Worm (Caenorhabditis elegans) whole organism, L1 larva: ENCODE data around the gene srh-235.

Experiments used
- ama-1 ChIP-seq: fragments of 150-350 bp; optimal IDR thresholded peaks from 2 replicates; lab custom pipeline; 2014
- ceh-88 ChIP-seq: fragments of 200-800 bp; sonication (Bioruptor generic); IDR thresholded peaks from 2 replicates; pipeline ENCODE4 v1.3.6; 2022; ENCODE audit warnings: missing genetic modification characterization, missing compliant biosample characterization
- dpl-1 ChIP-seq, 3 experiments: fragments of 150-350 bp in 2 of 3; sonication (generic microtip) in 1 of 3; optimal IDR thresholded peaks; 2 replicates each; lab custom pipeline; 2014 to 2017; ENCODE audit warnings: missing biosample characterization in 3 of 3, missing genetic modification characterization in 3 of 3, missing genetic modification reagents in 3 of 3
- ets-5 ChIP-seq: fragments of 200-800 bp; sonication (Bioruptor generic); IDR thresholded peaks from 2 replicates; pipeline ENCODE4 v1.3.6; 2022; ENCODE audit warnings: missing genetic modification characterization, missing compliant biosample characterization
- fkh-10 ChIP-seq: sonication (generic microtip); optimal IDR thresholded peaks from 2 replicates; lab custom pipeline; 2017; ENCODE audit warnings: missing biosample characterization, missing genetic modification reagents, missing genetic modification characterization
- grh-1 ChIP-seq: fragments of 200-800 bp; sonication (Bioruptor generic); IDR thresholded peaks from 2 replicates; pipeline ENCODE4 v1.3.6; 2022; ENCODE audit warnings: missing genetic modification reagents, missing genetic modification characterization, missing compliant biosample characterization
- lsy-2 ChIP-seq, 2 experiments: fragments of 150-350 bp; optimal IDR thresholded peaks; 2 replicates each; lab custom pipeline; 2014; ENCODE audit warnings: missing biosample characterization in 2 of 2, missing genetic modification characterization in 2 of 2
- mep-1 ChIP-seq: fragments of 150-350 bp; optimal IDR thresholded peaks from 2 replicates; lab custom pipeline; 2014; ENCODE audit warnings: missing biosample characterization, missing genetic modification characterization
- skn-1 ChIP-seq: fragments of 150-350 bp; optimal IDR thresholded peaks from 2 replicates; lab custom pipeline; 2014; ENCODE audit warnings: missing biosample characterization, missing genetic modification characterization
- sptf-1 ChIP-seq: fragments of 150-350 bp; optimal IDR thresholded peaks from 2 replicates; lab custom pipeline; 2014; ENCODE audit warnings: missing biosample characterization, missing genetic modification characterization
- vab-15 ChIP-seq: sonication (generic microtip); optimal IDR thresholded peaks from 2 replicates; lab custom pipeline; 2017; ENCODE audit warnings: missing genotype, mild to moderate bottlenecking, missing genetic modification characterization, missing compliant biosample characterization
- zag-1 ChIP-seq: fragments of 150-350 bp; optimal IDR thresholded peaks from 2 replicates; lab custom pipeline; 2014; ENCODE audit warnings: missing biosample characterization, missing genetic modification characterization

- TF ChIP-seq ceh-88 (GFP tag; lab: Robert Waterston, UW) (no peak), grh-1 (GFP tag; lab: Robert Waterston, UW) (no peak), vab-15 (tag; lab: Kevin White, UChicago) (no peak), lsy-2 (tag; optimal IDR thresholded peaks at IDR 0.05; lab: Kevin White, UChicago) (no peak), sptf-1 (no peak), ets-5 (no peak), zag-1 (no peak), fkh-10 (GFP tag; lab: Kevin White, UChicago) (no peak), mep-1 (tag; lab: Kevin White, UChicago) (no peak), dpl-1 (GFP tag; optimal IDR thresholded peaks at IDR 0.05; lab: Kevin White, UChicago) (no peak), skn-1 (tag; lab: Kevin White, UChicago) (no peak), ama-1 (lab: Kevin White, UChicago) (no peak)
These were observed 11.4 kb downstream of the srh-235 start, which contains the start of gene srz-48 for ce11 chrV:17460061-17460460.
